Fruit fly (Drosophila melanogaster): ENCODE results near the gene mub.
A peak's percentile ranks its signal among the peaks of the same experiment; 100 is the strongest.

mub gene

DNA sequence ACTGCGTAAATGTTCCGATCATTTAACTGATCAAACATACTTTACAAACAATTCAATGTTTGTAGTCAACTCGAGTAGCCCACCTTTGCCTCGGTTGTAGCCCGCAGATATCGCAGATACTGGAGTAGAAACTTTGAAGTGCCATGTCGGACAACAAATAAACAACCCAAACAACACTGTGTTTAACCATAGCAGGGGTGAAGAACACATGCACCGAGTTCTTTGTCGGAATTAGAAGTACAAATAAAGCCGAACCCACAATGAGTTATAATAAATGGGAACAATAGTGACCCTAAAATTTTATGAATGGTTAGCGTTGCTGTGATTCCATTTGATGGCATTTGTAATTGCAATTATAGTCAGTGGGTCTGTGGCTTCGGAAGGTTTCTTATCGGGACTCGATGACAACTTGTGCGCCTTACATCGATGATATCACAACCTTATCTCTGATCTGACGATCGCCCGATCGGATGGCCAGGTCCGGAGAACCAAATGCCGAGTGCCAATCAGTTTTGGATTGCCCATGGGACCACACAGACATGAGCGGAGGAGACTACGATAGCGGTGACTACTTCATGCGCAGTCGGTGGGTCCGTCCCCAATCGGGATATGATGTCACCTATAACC lies 117.4 kb downstream of the mub start, which contains the start of gene Chs2 (continued):
- TF ChIP-seq Dip3 (GFP tag; optimal IDR thresholded peaks at IDR 0.05) (no peak), Vsx1 (GFP tag; optimal IDR thresholded peaks at IDR 0.05) (peak; percentile 75), CG4707 (GFP tag; optimal IDR thresholded peaks at IDR 0.05) (peak; percentile 57), chinmo (GFP tag; IDR thresholded peaks at IDR 0.05; ENCODE audit: partially characterized antibody) (0 out of 4 replicates have a peak, but pooled peaks have one; percentile 42), CG12769 (tag; optimal IDR thresholded peaks at IDR 0.05) (no peak), Fer2 (tag; optimal IDR thresholded peaks at IDR 0.05) (no peak), p53 (GFP tag; optimal IDR thresholded peaks at IDR 0.05) (no peak), sens-2 (GFP tag; IDR thresholded peaks at IDR 0.05) (peak; percentile 85), CG2199 (GFP tag; IDR thresholded peaks at IDR 0.05) (0 out of 3 replicates have a peak, but pooled peaks have one; percentile 22), CG7987 (GFP tag; optimal IDR thresholded peaks at IDR 0.05) (peak; percentile 40), lilli (GFP tag; optimal IDR thresholded peaks at IDR 0.05) (no peak), nmo (GFP tag; optimal IDR thresholded peaks at IDR 0.05) (peak; percentile 13), Kr (GFP tag; optimal IDR thresholded peaks at IDR 0.05) (peak; percentile 92), CG2712 (tag; optimal IDR thresholded peaks at IDR 0.05) (peak; percentile 58), CG15601 (tag; optimal IDR thresholded peaks at IDR 0.05) (peak; percentile 58), CG2116 (GFP tag; optimal IDR thresholded peaks at IDR 0.05) (peak; percentile 17), Hr3 (GFP tag; optimal IDR thresholded peaks at IDR 0.05) (no peak), en (GFP tag; optimal IDR thresholded peaks at IDR 0.05) (no peak), MTF-1 (GFP tag; optimal IDR thresholded peaks at IDR 0.05; ENCODE audit: borderline replicate concordance) (peak; percentile 30), CG6765 (GFP tag; optimal IDR thresholded peaks at IDR 0.05) (no peak), Sry-β (GFP tag; optimal IDR thresholded peaks at IDR 0.05) (peak; percentile 28), bsh (GFP tag; optimal IDR thresholded peaks at IDR 0.05) (peak in 1 of 2 experiments; percentile 34), org-1 (GFP tag; optimal IDR thresholded peaks at IDR 0.05) (peak; percentile 43), CG3995 (GFP tag; optimal IDR thresholded peaks at IDR 0.05) (no peak), Camta (GFP tag; optimal IDR thresholded peaks at IDR 0.05) (no peak), Hr78 (GFP tag; optimal IDR thresholded peaks at IDR 0.05) (peak in 1 of 2 experiments; percentile 70), fd96Cb (tag; optimal IDR thresholded peaks at IDR 0.05) (peak; percentile 8), sima (GFP tag; optimal IDR thresholded peaks at IDR 0.05) (no peak), CG7963 (GFP tag; IDR thresholded peaks at IDR 0.05; ENCODE audit: partially characterized antibody) (no peak), CG5180 (GFP tag; optimal IDR thresholded peaks at IDR 0.05) (no peak), CG6813 (GFP tag; optimal IDR thresholded peaks at IDR 0.05) (peak; percentile 75), z (GFP tag; IDR thresholded peaks at IDR 0.05) (0 out of 3 replicates have a peak, but pooled peaks have one; percentile 20), sens (GFP tag) (peak; percentile 81), sc (optimal IDR thresholded peaks at IDR 0.05) (no peak), sc (GFP tag; optimal IDR thresholded peaks at IDR 0.05) (peak; percentile 37), CG3407 (GFP tag; optimal IDR thresholded peaks at IDR 0.05) (peak; percentile 48), Side (GFP tag; optimal IDR thresholded peaks at IDR 0.05) (peak; percentile 40), CG12219 (GFP tag; optimal IDR thresholded peaks at IDR 0.05) (peak; percentile 14), gsb-n (tag; optimal IDR thresholded peaks at IDR 0.05) (peak; percentile 65), gt (GFP tag; IDR thresholded peaks at IDR 0.05) (no peak), tll (GFP tag; optimal IDR thresholded peaks at IDR 0.05) (peak in 1 of 2 experiments; percentile 70), NC2β (GFP tag; optimal IDR thresholded peaks at IDR 0.05) (peak; percentile 3), ewg (GFP tag; optimal IDR thresholded peaks at IDR 0.05) (no peak), ab (GFP tag; optimal IDR thresholded peaks at IDR 0.05) (no peak), CG11696 (GFP tag; IDR thresholded peaks at IDR 0.05) (no peak), psq (GFP tag; optimal IDR thresholded peaks at IDR 0.05) (peak; percentile 9), CG14050 (GFP tag; IDR thresholded peaks at IDR 0.05) (no peak), nau (GFP tag; optimal IDR thresholded peaks at IDR 0.05) (no peak), exex (tag; optimal IDR thresholded peaks at IDR 0.05) (peak; percentile 35)

Data from whole organism, embryonic.